Worm (Caenorhabditis elegans) whole organism, midembryonic: ENCODE data around the gene Y14H12A.1.

ENCODE experiments used
- T22C8.4 ChIP-seq: fragments of 200-800 bp; sonication (Bioruptor generic); IDR thresholded peaks from 2 replicates; pipeline ENCODE4 v1.3.6; 2022; ENCODE audit warnings: missing genetic modification characterization, missing compliant biosample characterization
- cog-1 ChIP-seq: sonication (generic microtip); optimal IDR thresholded peaks from 2 replicates; lab custom pipeline; 2016; ENCODE audit warnings: missing genetic modification characterization, missing compliant biosample characterization
- flt-1 ChIP-seq: fragments of 200-800 bp; sonication (Bioruptor generic); IDR thresholded peaks from 2 replicates; pipeline ENCODE4 v1.3.6; 2022; ENCODE audit warnings: missing genetic modification characterization, missing compliant biosample characterization
- klf-2 ChIP-seq: fragments of 200-800 bp; sonication (Bioruptor generic); conservative IDR thresholded peaks from 2 replicates; pipeline ENCODE4 v1.3.6; 2022; ENCODE audit warnings: missing genetic modification reagents, missing genetic modification characterization, missing compliant biosample characterization
- ref-1 ChIP-seq: fragments of 200-800 bp; sonication (Bioruptor generic); conservative IDR thresholded peaks from 2 replicates; pipeline ENCODE4 v1.3.6; 2022; ENCODE audit warnings: missing genetic modification reagents, missing genetic modification characterization, missing compliant biosample characterization
- ztf-23 ChIP-seq: fragments of 200-800 bp; sonication (Bioruptor generic); IDR thresholded peaks from 2 replicates; pipeline ENCODE4 v1.3.6; 2022; ENCODE audit warnings: missing genetic modification reagents, missing genetic modification characterization, missing compliant biosample characterization

ce11 chrII:3974953-3975352, 18.0 kb upstream of the Y14H12A.1 start, which contains the start of gene cank-26:
- TF ChIP-seq cog-1 (tag; lab: Kevin White, UChicago) (peak; percentile 32), flt-1 (no peak), ref-1 (GFP tag; lab: Robert Waterston, UW) (no peak), klf-2 (GFP tag; lab: Robert Waterston, UW) (no peak), ztf-23 (GFP tag; lab: Robert Waterston, UW) (no peak), T22C8.4 (GFP tag; lab: Robert Waterston, UW) (no peak)
